Worm (Caenorhabditis elegans) whole organism, late embryonic: ENCODE data around the gene K05F1.8.
"Not testable (repeated sequence)": the region's sequence is repeated elsewhere in the genome, so short reads cannot be mapped to it uniquely, and the experiment has no call there.

Source experiments
- C08G9.2 ChIP-seq: sonication (generic microtip); optimal IDR thresholded peaks from 2 replicates; lab custom pipeline; 2016; ENCODE audit warnings: mild to moderate bottlenecking, missing genetic modification characterization, moderate library complexity, missing compliant biosample characterization
- C38D4.7 ChIP-seq: fragments of 200-800 bp; sonication (Bioruptor generic); optimal IDR thresholded peaks from 2 replicates; lab custom pipeline; 2018; ENCODE audit warnings: mild to moderate bottlenecking, missing genetic modification characterization, moderate library complexity, missing compliant biosample characterization
- F13H6.1 ChIP-seq: sonication (generic microtip); optimal IDR thresholded peaks from 2 replicates; lab custom pipeline; 2016; ENCODE audit warnings: missing genetic modification characterization, missing compliant biosample characterization
- K09A11.1 ChIP-seq: sonication (generic microtip); optimal IDR thresholded peaks from 2 replicates; lab custom pipeline; 2017; ENCODE audit warnings: antibody characterized with exemption, mild to moderate bottlenecking, missing genetic modification characterization, missing compliant biosample characterization; ENCODE audit not compliant: insufficient read depth
- Y22D7AL.16 ChIP-seq: sonication (generic microtip); optimal IDR thresholded peaks from 2 replicates; lab custom pipeline; 2016; ENCODE audit warnings: missing genetic modification characterization, missing compliant biosample characterization
- ahr-1 ChIP-seq: sonication (generic microtip); optimal IDR thresholded peaks from 2 replicates; lab custom pipeline; 2016; ENCODE audit warnings: missing genetic modification characterization, missing compliant biosample characterization
- ama-1 ChIP-seq: fragments of 150-350 bp; optimal IDR thresholded peaks from 2 replicates; lab custom pipeline; 2014
- ceh-18 ChIP-seq: sonication (generic microtip); optimal IDR thresholded peaks from 2 replicates; lab custom pipeline; 2016; ENCODE audit warnings: missing genetic modification characterization, missing compliant biosample characterization
- ceh-19 ChIP-seq: fragments of 200-800 bp; sonication (Bioruptor generic); optimal IDR thresholded peaks from 2 replicates; lab custom pipeline; 2018; ENCODE audit warnings: mild to moderate bottlenecking, missing genetic modification characterization, missing compliant biosample characterization
- ceh-2 ChIP-seq: sonication (generic microtip); optimal IDR thresholded peaks from 2 replicates; lab custom pipeline; 2016; ENCODE audit warnings: missing genotype, missing genetic modification characterization, missing compliant biosample characterization
- ceh-30 ChIP-seq: fragments of 150-350 bp; optimal IDR thresholded peaks from 2 replicates; lab custom pipeline; 2014; ENCODE audit warnings: missing biosample characterization, missing genetic modification characterization
- ceh-31 ChIP-seq: sonication (generic microtip); optimal IDR thresholded peaks from 2 replicates; lab custom pipeline; 2016; ENCODE audit warnings: missing genetic modification characterization, missing compliant biosample characterization
- ceh-45 ChIP-seq: fragments of 200-800 bp; sonication (Bioruptor generic); IDR thresholded peaks from 2 replicates; pipeline ENCODE4 v1.3.6; 2022; ENCODE audit warnings: missing genetic modification reagents, missing genetic modification characterization, missing compliant biosample characterization
- ceh-6 ChIP-seq: fragments of 200-800 bp; sonication (Bioruptor generic); optimal IDR thresholded peaks from 2 replicates; lab custom pipeline; 2018; ENCODE audit warnings: mild to moderate bottlenecking, missing genetic modification characterization, missing compliant biosample characterization
- dve-1 ChIP-seq: sonication (generic microtip); optimal IDR thresholded peaks from 2 replicates; lab custom pipeline; 2017; ENCODE audit warnings: antibody characterized with exemption, mild to moderate bottlenecking, missing genetic modification characterization, missing compliant biosample characterization
- elt-2 ChIP-seq: sonication (generic microtip); optimal IDR thresholded peaks from 2 replicates; lab custom pipeline; 2016; ENCODE audit warnings: missing genetic modification reagents, missing genetic modification characterization, missing compliant biosample characterization
- ets-4 ChIP-seq: sonication (generic microtip); optimal IDR thresholded peaks from 2 replicates; lab custom pipeline; 2016; ENCODE audit warnings: missing genetic modification characterization, missing compliant biosample characterization
- eyg-1 ChIP-seq: sonication (generic microtip); optimal IDR thresholded peaks from 2 replicates; lab custom pipeline; 2016; ENCODE audit warnings: missing genotype, missing genetic modification characterization, missing compliant biosample characterization
- fax-1 ChIP-seq: sonication (generic microtip); optimal IDR thresholded peaks from 2 replicates; lab custom pipeline; 2016; ENCODE audit warnings: missing genotype, missing genetic modification characterization, missing compliant biosample characterization
- fkh-10 ChIP-seq: fragments of 150-350 bp; optimal IDR thresholded peaks from 2 replicates; lab custom pipeline; 2014; ENCODE audit warnings: missing biosample characterization, missing genetic modification reagents, missing genetic modification characterization
- fkh-6 ChIP-seq: sonication (generic microtip); optimal IDR thresholded peaks from 2 replicates; lab custom pipeline; 2016; ENCODE audit warnings: missing genetic modification characterization, missing compliant biosample characterization
- gmeb-2 ChIP-seq: sonication (generic microtip); optimal IDR thresholded peaks from 2 replicates; lab custom pipeline; 2016; ENCODE audit warnings: missing genetic modification characterization, inconsistent platforms, missing compliant biosample characterization
- hlh-13 ChIP-seq: fragments of 200-800 bp; sonication (Bioruptor generic); optimal IDR thresholded peaks from 2 replicates; lab custom pipeline; 2018; ENCODE audit warnings: mild to moderate bottlenecking, missing genetic modification characterization, missing compliant biosample characterization
- hlh-15 ChIP-seq: sonication (generic microtip); optimal IDR thresholded peaks from 2 replicates; lab custom pipeline; 2016; ENCODE audit warnings: missing genetic modification characterization, missing compliant biosample characterization
- hlh-6 ChIP-seq: sonication (generic microtip); optimal IDR thresholded peaks from 2 replicates; lab custom pipeline; 2016; ENCODE audit warnings: missing genotype, missing genetic modification characterization, missing compliant biosample characterization
- hlh-8 ChIP-seq: sonication (generic microtip); optimal IDR thresholded peaks from 2 replicates; lab custom pipeline; 2016; ENCODE audit warnings: missing genotype, missing genetic modification characterization, missing compliant biosample characterization
- lim-6 ChIP-seq: sonication (generic microtip); optimal IDR thresholded peaks from 2 replicates; lab custom pipeline; 2016; ENCODE audit warnings: missing genetic modification characterization, missing compliant biosample characterization
- lin-11 ChIP-seq: fragments of 200-800 bp; sonication (Bioruptor generic); optimal IDR thresholded peaks from 2 replicates; lab custom pipeline; 2018; ENCODE audit warnings: mild to moderate bottlenecking, missing genetic modification characterization, missing compliant biosample characterization
- npax-4 ChIP-seq: sonication (generic microtip); optimal IDR thresholded peaks from 2 replicates; lab custom pipeline; 2016; ENCODE audit warnings: missing genetic modification characterization, missing compliant biosample characterization
- pqm-1 ChIP-seq: sonication (generic microtip); optimal IDR thresholded peaks from 2 replicates; lab custom pipeline; 2016; ENCODE audit warnings: missing genetic modification characterization, missing compliant biosample characterization
- pros-1 ChIP-seq: fragments of 150-350 bp; optimal IDR thresholded peaks from 2 replicates; lab custom pipeline; 2014; ENCODE audit warnings: missing biosample characterization, missing genetic modification reagents, missing genetic modification characterization
- sdc-2 ChIP-seq: sonication (generic microtip); optimal IDR thresholded peaks from 2 replicates; lab custom pipeline; 2016; ENCODE audit warnings: missing genotype, missing genetic modification characterization, missing compliant biosample characterization
- sox-2 ChIP-seq: fragments of 200-800 bp; sonication (Bioruptor generic); IDR thresholded peaks from 2 replicates; pipeline ENCODE4 v1.3.6; 2022; ENCODE audit warnings: missing genetic modification reagents, missing genetic modification characterization, missing compliant biosample characterization
- tbx-2 ChIP-seq: sonication (generic microtip); optimal IDR thresholded peaks from 2 replicates; lab custom pipeline; 2016; ENCODE audit warnings: missing genetic modification characterization, missing compliant biosample characterization
- tbx-7 ChIP-seq: sonication (generic microtip); optimal IDR thresholded peaks from 2 replicates; lab custom pipeline; 2016; ENCODE audit warnings: missing genotype, missing genetic modification characterization, missing compliant biosample characterization
- unc-42 ChIP-seq: sonication (generic microtip); optimal IDR thresholded peaks from 2 replicates; lab custom pipeline; 2016; ENCODE audit warnings: missing genotype, missing genetic modification characterization, missing compliant biosample characterization
- unc-86 ChIP-seq: sonication (generic microtip); optimal IDR thresholded peaks from 2 replicates; lab custom pipeline; 2016; ENCODE audit warnings: missing genetic modification characterization, missing compliant biosample characterization
- ztf-16 ChIP-seq: sonication (generic microtip); optimal IDR thresholded peaks from 2 replicates; lab custom pipeline; 2017; ENCODE audit warnings: missing genetic modification characterization, missing compliant biosample characterization

K05F1.8 gene

DNA sequence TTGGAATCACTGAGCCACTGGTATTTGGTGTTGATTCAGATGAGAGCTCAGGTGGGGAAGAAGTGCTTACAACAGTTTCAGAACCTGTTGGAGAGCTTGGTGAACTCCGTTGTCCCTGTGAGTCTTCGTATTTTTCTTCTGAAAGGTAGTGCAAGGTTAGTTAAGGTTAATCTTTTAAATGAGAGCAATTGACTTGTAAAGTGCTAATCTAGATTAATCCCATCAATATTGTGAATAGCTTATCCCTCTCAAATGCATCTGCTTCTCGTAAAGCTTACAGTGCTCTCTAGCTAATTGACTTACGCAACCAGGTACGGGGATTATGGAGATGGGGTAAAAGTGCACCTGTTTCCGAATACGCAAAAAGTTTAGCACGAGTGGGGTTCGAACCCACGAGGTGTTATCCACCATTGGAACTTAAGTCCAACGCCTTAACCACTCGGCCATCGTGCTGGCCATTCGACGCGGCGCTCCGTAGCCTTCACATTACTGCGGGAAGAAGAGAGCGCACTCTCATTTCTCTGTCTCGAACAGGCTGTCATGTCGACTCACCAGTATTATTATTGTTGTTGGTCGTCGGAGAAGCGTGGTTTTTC is 26.8 kb downstream of the K05F1.8 start (continued):
- TF ChIP-seq pqm-1 (tag; lab: Kevin White, UChicago) (peak; percentile 9), ahr-1 (tag; lab: Kevin White, UChicago) (no peak), C08G9.2 (peak; percentile 47), dve-1 (tag; lab: Kevin White, UChicago) (peak; percentile 66), tbx-2 (peak; percentile 48), sdc-2 (peak; percentile 48), ceh-45 (0 out of 2 replicates have a peak, but pooled peaks have one; percentile 20), gmeb-2 (tag; lab: Kevin White, UChicago) (no peak), unc-42 (tag; lab: Kevin White, UChicago) (peak; percentile 30), ama-1 (no peak), F13H6.1 (tag; lab: Kevin White, UChicago) (no peak), fax-1 (tag; lab: Kevin White, UChicago) (peak; percentile 38), ceh-31 (tag; lab: Kevin White, UChicago) (peak; percentile 52), hlh-13 (GFP tag; lab: Kevin White, UChicago) (peak; percentile 59), eyg-1 (peak; percentile 43), ceh-6 (GFP tag; lab: Kevin White, UChicago) (peak; percentile 68), fkh-10 (no peak), tbx-7 (tag; lab: Kevin White, UChicago) (no peak), unc-86 (tag; lab: Kevin White, UChicago) (no peak), fkh-6 (tag; lab: Kevin White, UChicago) (peak; percentile 59), npax-4 (tag; lab: Kevin White, UChicago) (no peak), hlh-8 (tag; lab: Kevin White, UChicago) (no peak), ceh-30 (no peak), K09A11.1 (tag; lab: Kevin White, UChicago) (no peak), hlh-15 (tag; lab: Kevin White, UChicago) (no peak), pros-1 (tag; lab: Kevin White, UChicago) (no peak)

DNA sequence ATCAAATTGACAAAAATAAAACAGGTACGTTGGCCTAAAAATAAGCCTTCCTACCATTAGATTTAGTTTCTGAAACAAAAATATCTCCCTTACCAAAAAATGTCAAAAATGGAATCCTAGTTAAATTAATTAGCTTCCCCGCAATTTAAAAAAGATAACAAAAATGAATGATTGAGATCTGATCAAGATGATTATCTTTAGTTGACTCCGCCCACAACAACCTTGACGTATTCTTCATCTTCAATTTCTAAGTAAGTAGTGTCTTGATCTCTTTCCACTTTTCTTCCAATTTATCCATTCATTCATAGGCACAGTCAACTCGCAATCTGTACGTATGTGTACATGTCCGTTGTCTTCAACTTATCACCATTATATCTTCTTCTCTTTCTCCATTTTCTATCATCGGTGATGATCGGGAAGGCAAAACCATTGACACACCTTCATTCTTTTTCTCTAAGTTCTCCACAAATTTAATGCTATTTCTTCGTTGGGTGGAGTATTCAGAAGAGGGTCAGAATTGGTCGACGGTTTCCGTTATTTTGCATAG is 31.1 kb downstream of the K05F1.8 start:
- TF ChIP-seq ceh-45 = no peak

DNA sequence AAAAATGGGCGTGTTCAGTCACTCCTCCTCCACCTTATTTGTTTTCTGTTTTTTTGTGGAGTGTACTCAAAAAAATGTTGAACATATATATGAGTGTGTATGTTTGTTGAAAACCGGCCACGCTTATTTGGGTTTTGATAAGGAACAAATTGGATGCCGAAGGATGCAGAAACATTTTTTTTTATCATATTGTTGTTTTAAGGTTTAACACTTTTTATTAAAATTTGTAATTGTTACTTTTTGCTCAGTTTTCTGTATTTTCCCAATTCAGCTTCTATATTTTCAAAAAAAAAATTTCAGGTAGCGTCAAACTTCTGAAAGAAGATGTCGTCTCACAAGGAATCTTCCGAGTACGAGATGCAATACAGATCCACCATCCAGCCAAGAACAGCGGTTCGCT is 34.1 kb downstream of the K05F1.8 start, which contains the start of gene ifb-1:
Gene ifb-1, plus strand, starts transcription at position 301 of the 400 bp plus-strand sequence.
- TF ChIP-seq ceh-31 (tag; lab: Kevin White, UChicago) (no peak), ztf-16 (tag; lab: Kevin White, UChicago) (no peak), tbx-7 (tag; lab: Kevin White, UChicago) (no peak), lin-11 (no peak), ceh-18 (tag; lab: Kevin White, UChicago) (no peak), Y22D7AL.16 (tag; lab: Kevin White, UChicago) (no peak), lim-6 (tag; lab: Kevin White, UChicago) (no peak), hlh-6 (tag; lab: Kevin White, UChicago) (no peak), ets-4 (tag; lab: Kevin White, UChicago) (no peak), ceh-6 (GFP tag; lab: Kevin White, UChicago) (no peak)

DNA sequence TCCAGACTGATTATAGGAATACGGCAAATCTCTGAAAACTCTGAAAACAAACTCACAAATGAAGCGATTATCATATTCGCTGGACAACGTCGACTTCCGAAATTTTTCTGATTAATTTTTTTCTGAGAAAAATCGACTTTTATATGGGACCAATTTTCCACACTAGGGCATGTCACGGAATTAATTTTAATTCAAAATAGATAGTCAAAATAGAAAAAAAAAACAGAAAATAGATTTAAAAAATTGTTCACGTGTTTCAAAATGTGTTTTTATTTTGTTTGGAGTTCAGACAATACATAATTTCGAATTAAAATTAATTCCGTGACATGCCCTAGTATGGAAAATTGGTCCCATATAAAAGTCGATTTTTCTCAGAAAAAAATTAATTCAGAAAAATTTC is 41.8 kb downstream of the K05F1.8 start, which contains the start of the genes F10C1.3 and F10C1.23:
Gene F10C1.3, minus strand, starts transcription at position 101 of the 400 bp plus-strand sequence.
Gene F10C1.23, plus strand, starts transcription at position 385 of the 400 bp plus-strand sequence.
- not testable (repeated sequence) for TF ChIP-seq lim-6 (tag; lab: Kevin White, UChicago); eyg-1; elt-2

DNA sequence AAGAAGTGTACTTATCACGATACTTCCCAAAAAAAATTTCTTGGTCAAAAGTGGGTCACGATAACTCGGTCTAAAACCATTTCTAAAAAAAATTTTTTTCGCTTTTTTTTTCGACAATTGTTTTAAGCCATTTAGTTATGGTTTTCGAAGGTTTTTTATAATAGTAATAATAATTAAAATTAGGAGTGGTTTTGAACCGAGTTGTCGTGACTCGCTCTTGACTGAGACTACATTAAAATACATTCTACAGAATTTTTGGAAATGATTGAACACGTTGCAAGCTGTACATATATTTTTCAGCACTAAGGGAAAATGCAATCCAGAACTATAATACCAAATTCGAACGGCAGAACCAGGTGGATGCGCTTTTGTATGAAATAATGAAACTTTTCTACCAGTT is 45.3 kb downstream of the K05F1.8 start, which contains the start of gene F10C1.8:
Gene F10C1.8, plus strand, starts transcription at position 301 of the 400 bp plus-strand sequence.
- TF ChIP-seq sox-2 (GFP tag; lab: Robert Waterston, UW) (no peak), ceh-19 (GFP tag; lab: Kevin White, UChicago) (no peak), C38D4.7 (GFP tag; lab: Kevin White, UChicago) (no peak), ceh-2 (no peak), hlh-13 (GFP tag; lab: Kevin White, UChicago) (no peak), fkh-6 (tag; lab: Kevin White, UChicago) (no peak), unc-86 (tag; lab: Kevin White, UChicago) (no peak), ceh-6 (GFP tag; lab: Kevin White, UChicago) (no peak)
- TF ChIP-seq, all 69 proteins: peak for 0
